Fruit fly (Drosophila melanogaster) whole organism, embryonic: Measurements from ENCODE around the gene gro.

Experiments
- ATbp ChIP-seq: fragments of 200-800 bp; sonication (Bioruptor generic); optimal IDR thresholded peaks from 2 replicates; lab custom pipeline; 2017; ENCODE audit warnings: missing biosample characterization, mild to moderate bottlenecking, missing genetic modification characterization, missing genetic modification reagents
- Abd-B ChIP-seq: fragments of 200-800 bp; sonication (Bioruptor generic); optimal IDR thresholded peaks from 2 replicates; lab custom pipeline; 2018; ENCODE audit warnings: missing biosample characterization, mild to moderate bottlenecking, missing genetic modification characterization, moderate library complexity
- Bgb ChIP-seq: fragments of 200-800 bp; sonication (Bioruptor generic); IDR thresholded peaks from 2 replicates; pipeline ENCODE4 v1.3.6; 2022; ENCODE audit warnings: missing biosample characterization, missing genetic modification characterization; ENCODE audit not compliant: partially characterized antibody
- CG10543 ChIP-seq: fragments of 200-800 bp; sonication (Bioruptor generic); optimal IDR thresholded peaks from 3 replicates; lab custom pipeline; 2017; ENCODE audit warnings: missing biosample characterization, mild to moderate bottlenecking, missing genetic modification characterization, moderate library complexity
- CG12769 ChIP-seq: fragments of 200-800 bp; sonication (Bioruptor generic); optimal IDR thresholded peaks from 2 replicates; lab custom pipeline; 2019; ENCODE audit warnings: missing biosample characterization, mild to moderate bottlenecking, missing genetic modification characterization, moderate library complexity
- CG13894 ChIP-seq: fragments of 200-800 bp; sonication (Bioruptor generic); optimal IDR thresholded peaks from 3 replicates; lab custom pipeline; 2018; ENCODE audit warnings: missing biosample characterization, mild to moderate bottlenecking, missing genetic modification characterization, moderate library complexity
- CG15479 ChIP-seq: fragments of 200-800 bp; sonication (Bioruptor generic); optimal IDR thresholded peaks from 3 replicates; lab custom pipeline; 2019; ENCODE audit warnings: missing biosample characterization, mild to moderate bottlenecking, missing genetic modification characterization, moderate library complexity
- CG16779 ChIP-seq: fragments of 200-800 bp; sonication (Bioruptor generic); IDR thresholded peaks from 2 replicates; pipeline ENCODE4 v1.3.6; 2022; ENCODE audit warnings: missing biosample characterization, missing genetic modification characterization
- CG18599 ChIP-seq: fragments of 200-800 bp; sonication (Bioruptor generic); optimal IDR thresholded peaks from 3 replicates; lab custom pipeline; 2017; ENCODE audit warnings: missing biosample characterization, missing genetic modification characterization, mild to moderate bottlenecking, moderate library complexity, missing genetic modification reagents
- CG2129 ChIP-seq: fragments of 200-800 bp; sonication (Bioruptor generic); IDR thresholded peaks from 2 replicates; pipeline ENCODE4 v1.3.6; 2022; ENCODE audit warnings: missing biosample characterization, missing genetic modification characterization; ENCODE audit not compliant: partially characterized antibody
- CG33213 ChIP-seq: fragments of 200-800 bp; sonication (Bioruptor generic); optimal IDR thresholded peaks from 3 replicates; lab custom pipeline; 2016; ENCODE audit warnings: missing biosample characterization, missing genetic modification characterization
- CG33557 ChIP-seq: fragments of 200-800 bp; sonication (Bioruptor generic); optimal IDR thresholded peaks from 2 replicates; lab custom pipeline; 2019; ENCODE audit warnings: missing biosample characterization, mild to moderate bottlenecking, missing genetic modification characterization, moderate library complexity
- CG3726 ChIP-seq: fragments of 200-800 bp; sonication (Bioruptor generic); IDR thresholded peaks from 3 replicates; pipeline ENCODE4, ENCODE4 v1.3.6; 2022; ENCODE audit warnings: missing biosample characterization, missing genetic modification characterization
- CG4328 ChIP-seq: fragments of 200-800 bp; sonication (Bioruptor generic); optimal IDR thresholded peaks from 3 replicates; lab custom pipeline; 2017; ENCODE audit warnings: missing biosample characterization, missing genetic modification reagents, missing genetic modification characterization
- CG4730 ChIP-seq: fragments of 200-800 bp; sonication (Bioruptor generic); IDR thresholded peaks from 2 replicates; pipeline ENCODE4 v1.3.6; 2022; ENCODE audit warnings: missing biosample characterization, missing genetic modification characterization
- CG6654 ChIP-seq: fragments of 200-800 bp; sonication (Bioruptor generic); optimal IDR thresholded peaks from 2 replicates; lab custom pipeline; 2017; ENCODE audit warnings: missing biosample characterization, mild to moderate bottlenecking, missing genetic modification characterization
- CG8478 ChIP-seq: fragments of >200 bp; optimal IDR thresholded peaks from 2 replicates; lab custom pipeline; 2018
- CG9727 ChIP-seq: fragments of 200-800 bp; sonication (Bioruptor generic); optimal IDR thresholded peaks from 3 replicates; lab custom pipeline; 2017; ENCODE audit warnings: missing biosample characterization, mild to moderate bottlenecking, missing genetic modification characterization
- Dip2 ChIP-seq: fragments of 200-800 bp; sonication (Bioruptor generic); IDR thresholded peaks from 2 replicates; pipeline ENCODE4 v1.3.6; 2022; ENCODE audit warnings: missing biosample characterization, missing genetic modification characterization
- ERR ChIP-seq: fragments of 200-800 bp; sonication (Bioruptor generic); optimal IDR thresholded peaks from 2 replicates; lab custom pipeline; 2016; ENCODE audit warnings: missing biosample characterization, missing genetic modification characterization
- Jarid2 ChIP-seq: fragments of 200-800 bp; sonication (Bioruptor generic); optimal IDR thresholded peaks from 3 replicates; lab custom pipeline; 2017; ENCODE audit warnings: mild to moderate bottlenecking, missing biosample characterization, missing genetic modification reagents, missing genetic modification characterization
- Kr ChIP-seq: fragments of 200-800 bp; sonication (Bioruptor generic); optimal IDR thresholded peaks from 2 replicates; lab custom pipeline; 2017; ENCODE audit warnings: missing biosample characterization, mild to moderate bottlenecking, missing genetic modification characterization
- Lim3 ChIP-seq: fragments of 200-800 bp; sonication (Bioruptor generic); IDR thresholded peaks from 2 replicates; pipeline ENCODE4 v1.3.6; 2022; ENCODE audit warnings: missing biosample characterization, missing genetic modification characterization
- Sry-δ ChIP-seq: fragments of 200-800 bp; sonication (Bioruptor generic); optimal IDR thresholded peaks from 2 replicates; lab custom pipeline; 2016; ENCODE audit warnings: missing biosample characterization, missing genetic modification characterization
- Ssrp ChIP-seq: fragments of 200-800 bp; sonication (Bioruptor generic); optimal IDR thresholded peaks from 2 replicates; lab custom pipeline; 2018; ENCODE audit warnings: missing biosample characterization, mild to moderate bottlenecking, missing genetic modification characterization, moderate library complexity
- ac ChIP-seq: fragments of 200-800 bp; sonication (Bioruptor generic); optimal IDR thresholded peaks from 3 replicates; lab custom pipeline; 2017; ENCODE audit warnings: missing biosample characterization, mild to moderate bottlenecking, missing genetic modification characterization
- amos ChIP-seq: fragments of 200-800 bp; sonication (Bioruptor generic); IDR thresholded peaks from 2 replicates; pipeline ENCODE4 v1.3.6; 2022; ENCODE audit warnings: missing biosample characterization, missing genetic modification characterization; ENCODE audit not compliant: partially characterized antibody
- bcd ChIP-seq: fragments of 200-800 bp; sonication (Bioruptor generic); optimal IDR thresholded peaks from 2 replicates; lab custom pipeline; 2017; ENCODE audit warnings: missing biosample characterization, mild to moderate bottlenecking, missing genetic modification characterization
- cg ChIP-seq: fragments of 200-800 bp; sonication (Bioruptor generic); optimal IDR thresholded peaks from 3 replicates; lab custom pipeline; 2019; ENCODE audit warnings: missing biosample characterization, mild to moderate bottlenecking, missing genetic modification characterization, moderate library complexity
- corto ChIP-seq: fragments of 200-800 bp; sonication (Bioruptor generic); optimal IDR thresholded peaks from 2 replicates; lab custom pipeline; 2016; ENCODE audit warnings: missing biosample characterization, mild to moderate bottlenecking, missing genetic modification characterization, moderate library complexity
- da ChIP-seq: fragments of 200-800 bp; sonication (Bioruptor generic); optimal IDR thresholded peaks from 2 replicates; lab custom pipeline; 2016; ENCODE audit warnings: missing biosample characterization, missing genetic modification characterization
- dmrt11E ChIP-seq: fragments of 200-800 bp; sonication (Bioruptor generic); optimal IDR thresholded peaks from 3 replicates; lab custom pipeline; 2018; ENCODE audit warnings: missing biosample characterization, mild to moderate bottlenecking, missing genetic modification characterization, moderate library complexity
- dysf ChIP-seq: fragments of 200-800 bp; sonication (Bioruptor generic); IDR thresholded peaks from 3 replicates; pipeline ENCODE4 v1.3.6; 2022; ENCODE audit warnings: missing biosample characterization, missing genetic modification characterization
- en ChIP-seq: fragments of 200-800 bp; sonication (Bioruptor generic); optimal IDR thresholded peaks from 2 replicates; lab custom pipeline; 2016; ENCODE audit warnings: missing biosample characterization, missing genetic modification characterization
- eyg ChIP-seq: fragments of 200-800 bp; sonication (Bioruptor generic); optimal IDR thresholded peaks from 3 replicates; lab custom pipeline; 2016; ENCODE audit warnings: missing biosample characterization, missing genetic modification characterization
- jumu ChIP-seq: fragments of 200-800 bp; sonication (Bioruptor generic); optimal IDR thresholded peaks from 3 replicates; lab custom pipeline; 2016; ENCODE audit warnings: missing biosample characterization, missing genetic modification characterization
- nerfin-2 ChIP-seq: fragments of 200-800 bp; sonication (Bioruptor generic); IDR thresholded peaks from 2 replicates; pipeline ENCODE4 v1.3.6; 2022; ENCODE audit warnings: missing biosample characterization, missing genetic modification characterization; ENCODE audit not compliant: partially characterized antibody
- phol ChIP-seq: fragments of 200-800 bp; sonication (Bioruptor generic); optimal IDR thresholded peaks from 3 replicates; lab custom pipeline; 2018; ENCODE audit warnings: missing biosample characterization, mild to moderate bottlenecking, missing genetic modification characterization, moderate library complexity
- rib ChIP-seq: fragments of 200-800 bp; sonication (Bioruptor generic); IDR thresholded peaks from 2 replicates; pipeline ENCODE4 v1.3.6; 2022; ENCODE audit warnings: missing biosample characterization, missing genetic modification characterization
- run ChIP-seq: fragments of 200-800 bp; sonication (Bioruptor generic); optimal IDR thresholded peaks from 3 replicates; lab custom pipeline; 2018; ENCODE audit warnings: missing biosample characterization, mild to moderate bottlenecking, missing genetic modification characterization
- salm ChIP-seq: fragments of 200-800 bp; sonication (Bioruptor generic); optimal IDR thresholded peaks from 2 replicates; lab custom pipeline; 2018; ENCODE audit warnings: missing biosample characterization, mild to moderate bottlenecking, missing genetic modification characterization
- sens ChIP-seq: fragments of 200-800 bp; sonication (Bioruptor generic); peaks from one replicate; lab custom pipeline; 2016; ENCODE audit warnings: missing biosample characterization, missing genetic modification characterization
- sens-2 ChIP-seq: fragments of 200-800 bp; sonication (Bioruptor generic); IDR thresholded peaks from 2 replicates; pipeline ENCODE4 v1.3.6; 2022; ENCODE audit warnings: missing biosample characterization, missing genetic modification characterization
- slou ChIP-seq: fragments of 200-800 bp; sonication (Bioruptor generic); optimal IDR thresholded peaks from 3 replicates; lab custom pipeline; 2016; ENCODE audit warnings: missing biosample characterization, missing genetic modification characterization
- sna ChIP-seq: fragments of 200-800 bp; sonication (Bioruptor generic); IDR thresholded peaks from 2 replicates; pipeline ENCODE4 v1.3.6; 2022; ENCODE audit warnings: missing biosample characterization, missing genetic modification characterization; ENCODE audit not compliant: partially characterized antibody
- sug ChIP-seq: fragments of 200-800 bp; optimal IDR thresholded peaks from 2 replicates; lab custom pipeline; 2019; ENCODE audit warnings: missing biosample characterization, mild to moderate bottlenecking, missing genetic modification characterization, moderate library complexity
- tap ChIP-seq: fragments of 200-800 bp; optimal IDR thresholded peaks from 3 replicates; lab custom pipeline; 2019; ENCODE audit warnings: missing biosample characterization, mild to moderate bottlenecking, missing genetic modification characterization, moderate library complexity
- toy ChIP-seq: fragments of 200-800 bp; sonication (Bioruptor generic); IDR thresholded peaks from 2 replicates; pipeline ENCODE4 v1.3.6; 2022; ENCODE audit warnings: missing biosample characterization, missing genetic modification characterization
- twi ChIP-seq: fragments of 200-800 bp; optimal IDR thresholded peaks from 2 replicates; lab custom pipeline; 2019; ENCODE audit warnings: missing biosample characterization, mild to moderate bottlenecking, missing genetic modification characterization, moderate library complexity

The gro gene

DNA sequence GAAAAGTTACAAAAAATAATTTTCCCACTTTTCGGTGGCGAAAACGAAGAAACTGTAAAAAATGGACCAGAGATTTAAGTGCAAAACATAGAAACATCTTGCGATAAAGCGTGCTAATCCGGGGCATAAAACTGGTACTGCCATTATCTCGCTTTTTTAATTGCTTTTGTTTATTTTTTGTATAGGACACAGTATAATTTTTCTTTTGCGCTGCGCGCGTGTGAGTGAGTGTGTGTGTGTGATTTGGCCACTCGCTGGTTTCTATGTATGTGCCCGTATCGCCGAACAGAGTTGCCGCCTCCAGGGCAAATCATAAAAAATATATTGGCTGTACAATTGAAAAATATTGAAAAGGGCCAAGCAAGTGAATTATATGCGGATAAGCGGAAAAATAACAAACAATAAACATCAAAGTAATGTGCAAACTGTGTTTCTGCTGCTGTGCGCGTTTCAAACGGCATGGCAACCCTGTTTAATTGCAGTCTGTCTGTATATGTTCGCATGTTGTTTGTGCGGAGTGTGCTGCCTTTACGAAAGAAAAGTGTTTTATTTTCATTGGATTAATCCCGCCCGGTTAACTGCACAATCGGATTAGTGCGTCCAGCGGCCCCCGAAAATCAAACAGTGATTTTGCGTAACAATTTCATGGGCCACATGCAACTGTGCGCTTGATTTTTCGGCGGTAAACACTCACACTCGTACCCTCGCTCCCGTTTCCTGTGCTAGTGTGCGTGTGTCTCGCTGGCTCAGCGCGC lies 772 bp downstream of the gro start (continued):
- TF ChIP-seq jumu (peak; percentile 97), bcd (GFP tag; lab: Kevin White, UChicago) (peak; percentile 96), Ssrp (tag; lab: Kevin White, UChicago) (peak; percentile 96), da (peak; percentile 94), toy (GFP tag; lab: Robert Waterston, UW) (peak; percentile 87), Jarid2 (peak; percentile 80), Bgb (no peak), CG33213 (GFP tag; lab: Kevin White, UChicago) (peak; percentile 97), CG13894 (tag; lab: Kevin White, UChicago) (no peak), slou (GFP tag; lab: Kevin White, UChicago) (peak; percentile 92), sens (GFP tag; lab: Kevin White, UChicago) (peak; percentile 100), dmrt11E (tag; lab: Kevin White, UChicago) (peak; percentile 93), ATbp (GFP tag; lab: Kevin White, UChicago) (peak; percentile 95), Sry-δ (GFP tag; lab: Kevin White, UChicago) (peak; percentile 66), CG2129 (GFP tag; lab: Robert Waterston, UW) (no peak), ERR (peak; percentile 92), sug (peak; percentile 85), CG18599 (peak; percentile 97), CG15479 (peak; percentile 78), eyg (GFP tag; lab: Kevin White, UChicago) (peak; percentile 96), CG4328 (GFP tag; lab: Kevin White, UChicago) (peak; percentile 89), en (GFP tag; lab: Kevin White, UChicago) (peak; percentile 93), dysf (GFP tag; lab: Robert Waterston, UW) (peak; percentile 99), sens-2 (GFP tag; lab: Robert Waterston, UW) (peak; percentile 96), CG16779 (GFP tag; lab: Robert Waterston, UW) (peak; percentile 91), Kr (peak; percentile 53), CG33557 (peak; percentile 75), phol (peak; percentile 95), CG9727 (GFP tag; lab: Kevin White, UChicago) (peak; percentile 97), amos (GFP tag; lab: Robert Waterston, UW) (no peak), rib (GFP tag; lab: Robert Waterston, UW) (peak; percentile 89), ac (GFP tag; lab: Kevin White, UChicago) (peak; percentile 86), Lim3 (GFP tag; lab: Robert Waterston, UW) (peak; percentile 87), twi (tag; lab: Kevin White, UChicago) (peak; percentile 83), CG4730 (GFP tag; lab: Robert Waterston, UW) (peak; percentile 96), tap (peak; percentile 85), CG12769 (tag; lab: Kevin White, UChicago) (peak; percentile 97), salm (tag; lab: Kevin White, UChicago) (peak; percentile 85), run (tag; lab: Kevin White, UChicago) (peak; percentile 83), Abd-B (peak; percentile 97), nerfin-2 (GFP tag; lab: Robert Waterston, UW) (no peak), CG10543 (peak; percentile 93), cg (GFP tag; lab: Kevin White, UChicago) (peak; percentile 91), sna (GFP tag; lab: Robert Waterston, UW) (no peak), corto (GFP tag; lab: Kevin White, UChicago) (peak; percentile 89), CG8478 (peak; percentile 88), CG6654 (GFP tag; lab: Kevin White, UChicago) (peak; percentile 89), CG3726 (GFP tag; lab: Robert Waterston, UW) (peak; percentile 96), Dip2 (GFP tag; lab: Robert Waterston, UW) (peak; percentile 68)
